Worm (Caenorhabditis elegans) whole organism, late embryonic: ENCODE results near the gene grl-26.
A peak's percentile ranks its signal among the peaks of the same experiment; 100 is the strongest.

Source experiments
- C08G9.2 ChIP-seq: sonication (generic microtip); optimal IDR thresholded peaks from 2 replicates; lab custom pipeline; 2016; ENCODE audit warnings: mild to moderate bottlenecking, missing genetic modification characterization, moderate library complexity, missing compliant biosample characterization
- ahr-1 ChIP-seq: sonication (generic microtip); optimal IDR thresholded peaks from 2 replicates; lab custom pipeline; 2016; ENCODE audit warnings: missing genetic modification characterization, missing compliant biosample characterization
- dmd-4 ChIP-seq: sonication (generic microtip); optimal IDR thresholded peaks from 2 replicates; lab custom pipeline; 2016; ENCODE audit warnings: borderline replicate concordance, missing genetic modification characterization, missing compliant biosample characterization
- dve-1 ChIP-seq: sonication (generic microtip); optimal IDR thresholded peaks from 2 replicates; lab custom pipeline; 2017; ENCODE audit warnings: antibody characterized with exemption, mild to moderate bottlenecking, missing genetic modification characterization, missing compliant biosample characterization
- eyg-1 ChIP-seq: sonication (generic microtip); optimal IDR thresholded peaks from 2 replicates; lab custom pipeline; 2016; ENCODE audit warnings: missing genotype, missing genetic modification characterization, missing compliant biosample characterization
- hlh-15 ChIP-seq: sonication (generic microtip); optimal IDR thresholded peaks from 2 replicates; lab custom pipeline; 2016; ENCODE audit warnings: missing genetic modification characterization, missing compliant biosample characterization
- tbx-7 ChIP-seq: sonication (generic microtip); optimal IDR thresholded peaks from 2 replicates; lab custom pipeline; 2016; ENCODE audit warnings: missing genotype, missing genetic modification characterization, missing compliant biosample characterization
- unc-86 ChIP-seq: sonication (generic microtip); optimal IDR thresholded peaks from 2 replicates; lab custom pipeline; 2016; ENCODE audit warnings: missing genetic modification characterization, missing compliant biosample characterization

ce11 chrIV:274185-274584 lies 48.4 kb downstream of the grl-26 start, which contains the start of gene sma-10:
- TF ChIP-seq eyg-1 (no peak), dve-1 (tag; lab: Kevin White, UChicago) (peak; percentile 13), C08G9.2 (tag; lab: Kevin White, UChicago) (no peak), ahr-1 (tag; lab: Kevin White, UChicago) (no peak), hlh-15 (tag; lab: Kevin White, UChicago) (no peak), dmd-4 (tag; lab: Kevin White, UChicago) (no peak), unc-86 (no peak), tbx-7 (no peak)
